Fruit fly (Drosophila melanogaster): ENCODE results near the gene U4-U6-60K.

The U4-U6-60K gene

dm6 chr3L:17557215-17557904 lies 43.6 kb upstream of the U4-U6-60K start, which contains the start of gene CycT (continued):
- peak; percentile 92 for TF ChIP-seq CG16813 (GFP tag; IDR thresholded peaks at IDR 0.05; ENCODE audit: partially characterized antibody)
- TF ChIP-seq CG12236 (GFP tag; optimal IDR thresholded peaks at IDR 0.05): no peak
- TF ChIP-seq CG11398 (GFP tag; optimal IDR thresholded peaks at IDR 0.05): peak; percentile 22
- no peak for TF ChIP-seq Bdp1 (GFP tag; optimal IDR thresholded peaks at IDR 0.05)
- peak; percentile 32 for TF ChIP-seq CG3407 (GFP tag; optimal IDR thresholded peaks at IDR 0.05)
- TF ChIP-seq sug (tag; optimal IDR thresholded peaks at IDR 0.05): peak; percentile 53
- TF ChIP-seq run (tag; optimal IDR thresholded peaks at IDR 0.05): peak; percentile 25
- peak; percentile 73 for TF ChIP-seq trem (tag; optimal IDR thresholded peaks at IDR 0.05)
- peak; percentile 48 for TF ChIP-seq CG32767 (GFP tag; IDR thresholded peaks at IDR 0.05)
- peak; percentile 25 for TF ChIP-seq CG12155 (GFP tag; optimal IDR thresholded peaks at IDR 0.05)
- peak; percentile 6 for TF ChIP-seq Dek (tag; optimal IDR thresholded peaks at IDR 0.05)
- TF ChIP-seq CG15479 (GFP tag; optimal IDR thresholded peaks at IDR 0.05): peak; percentile 60
- no peak for TF ChIP-seq CG16779 (GFP tag; IDR thresholded peaks at IDR 0.05)
- TF ChIP-seq trh (GFP tag; optimal IDR thresholded peaks at IDR 0.05): no peak
- TF ChIP-seq B-H2 (GFP tag; optimal IDR thresholded peaks at IDR 0.05): peak; percentile 29
- TF ChIP-seq CG11456 (GFP tag; IDR thresholded peaks at IDR 0.05): no peak
- peak in 1 of 2 experiments; percentile 89 for TF ChIP-seq Eip74EF (GFP tag; optimal IDR thresholded peaks at IDR 0.05)
- no peak for TF ChIP-seq CG1792 (GFP tag; optimal IDR thresholded peaks at IDR 0.05)
- peak; percentile 10 for TF ChIP-seq CG30403 (GFP tag; optimal IDR thresholded peaks at IDR 0.05)
- peak; percentile 26; the same call in 1 of the 2 replicates for TF ChIP-seq MBD-R2 (GFP tag; IDR thresholded peaks at IDR 0.05)
- peak; percentile 83 for TF ChIP-seq CG6765 (GFP tag; optimal IDR thresholded peaks at IDR 0.05)
- TF ChIP-seq H15 (GFP tag; IDR thresholded peaks at IDR 0.05): no peak
- peak; percentile 3 for TF ChIP-seq Camta (GFP tag; optimal IDR thresholded peaks at IDR 0.05)
- TF ChIP-seq CrebB (tag; optimal IDR thresholded peaks at IDR 0.05): peak; percentile 79
- no peak for TF ChIP-seq CG12744 (GFP tag; optimal IDR thresholded peaks at IDR 0.05)
- peak; percentile 66 for TF ChIP-seq CG10267 (tag; optimal IDR thresholded peaks at IDR 0.05)
- 0 out of 2 replicates have a peak, but pooled peaks have one; percentile 9 for TF ChIP-seq Xrp1 (GFP tag; IDR thresholded peaks at IDR 0.05)
- TF ChIP-seq CG10565 (GFP tag; optimal IDR thresholded peaks at IDR 0.05): no peak
- TF ChIP-seq mld (GFP tag; IDR thresholded peaks at IDR 0.05; ENCODE audit: partially characterized antibody): peak; percentile 79; the same call in 2 of the 3 replicates
- TF ChIP-seq CG17359 (tag; optimal IDR thresholded peaks at IDR 0.05): peak; percentile 15
- peak; percentile 19; the same call in 1 of the 2 replicates for TF ChIP-seq sob (GFP tag; IDR thresholded peaks at IDR 0.05)
- TF ChIP-seq CG30020 (tag; optimal IDR thresholded peaks at IDR 0.05): peak; percentile 50
- peak; percentile 20 for TF ChIP-seq pros (GFP tag; optimal IDR thresholded peaks at IDR 0.05)
- TF ChIP-seq CG32772 (GFP tag; IDR thresholded peaks at IDR 0.05): peak; percentile 37; the same call in 1 of the 2 replicates
- TF ChIP-seq YL-1 (GFP tag; optimal IDR thresholded peaks at IDR 0.05): peak; percentile 100
- peak; percentile 38 for TF ChIP-seq lbe (GFP tag; optimal IDR thresholded peaks at IDR 0.05)
- peak; percentile 85 for TF ChIP-seq Fer1 (GFP tag; optimal IDR thresholded peaks at IDR 0.05)
- TF ChIP-seq odd (GFP tag; optimal IDR thresholded peaks at IDR 0.05): peak; percentile 62
- no peak for TF ChIP-seq CG2678 (tag; optimal IDR thresholded peaks at IDR 0.05)
- TF ChIP-seq Fer2 (tag; optimal IDR thresholded peaks at IDR 0.05): peak; percentile 8
- peak; percentile 30 for TF ChIP-seq p53 (GFP tag; optimal IDR thresholded peaks at IDR 0.05)
- peak; percentile 78 for TF ChIP-seq CG1603 (tag; optimal IDR thresholded peaks at IDR 0.05)
- TF ChIP-seq CG9876 (GFP tag; optimal IDR thresholded peaks at IDR 0.05): no peak
- TF ChIP-seq CG12219 (GFP tag; optimal IDR thresholded peaks at IDR 0.05): peak; percentile 69
- peak; percentile 45 for TF ChIP-seq Rfx (GFP tag; IDR thresholded peaks at IDR 0.05)
- TF ChIP-seq chm (GFP tag; IDR thresholded peaks at IDR 0.05): peak; percentile 9; the same call in 1 of the 2 replicates
- TF ChIP-seq CG17328 (GFP tag; IDR thresholded peaks at IDR 0.05): 0 out of 2 replicates have a peak, but pooled peaks have one; percentile 39
- no peak for TF ChIP-seq ro (GFP tag; IDR thresholded peaks at IDR 0.05)
- peak; percentile 95 for TF ChIP-seq CG3995 (GFP tag; optimal IDR thresholded peaks at IDR 0.05)
